Worm (Caenorhabditis elegans) whole organism, late embryonic: ENCODE data around the gene npr-37.

ENCODE experiments used
- K02D7.2 ChIP-seq: sonication (generic microtip); optimal IDR thresholded peaks from 2 replicates; lab custom pipeline; 2017; ENCODE audit warnings: mild to moderate bottlenecking, missing genetic modification characterization, missing compliant biosample characterization
- ceh-24 ChIP-seq: sonication (generic microtip); optimal IDR thresholded peaks from 2 replicates; lab custom pipeline; 2016; ENCODE audit warnings: mild to moderate bottlenecking, missing genetic modification characterization, missing compliant biosample characterization
- ceh-48 ChIP-seq: sonication (generic microtip); optimal IDR thresholded peaks from 2 replicates; lab custom pipeline; 2016; ENCODE audit warnings: missing genetic modification characterization, inconsistent platforms, missing compliant biosample characterization
- dmd-4 ChIP-seq: sonication (generic microtip); optimal IDR thresholded peaks from 2 replicates; lab custom pipeline; 2016; ENCODE audit warnings: borderline replicate concordance, missing genetic modification characterization, missing compliant biosample characterization
- elt-2 ChIP-seq: sonication (generic microtip); optimal IDR thresholded peaks from 2 replicates; lab custom pipeline; 2016; ENCODE audit warnings: missing genetic modification reagents, missing genetic modification characterization, missing compliant biosample characterization
- madf-2 ChIP-seq: sonication (generic microtip); optimal IDR thresholded peaks from 2 replicates; lab custom pipeline; 2017; ENCODE audit warnings: missing genetic modification characterization, missing compliant biosample characterization
- nhr-11 ChIP-seq: fragments of 150-350 bp; optimal IDR thresholded peaks from 2 replicates; lab custom pipeline; 2014; ENCODE audit warnings: missing biosample characterization, missing genetic modification characterization
- pha-4 ChIP-seq: fragments of 150-350 bp; optimal IDR thresholded peaks from 2 replicates; lab custom pipeline; 2018; ENCODE audit warnings: missing biosample characterization, missing genetic modification reagents, missing genetic modification characterization
- pqm-1 ChIP-seq: sonication (generic microtip); optimal IDR thresholded peaks from 2 replicates; lab custom pipeline; 2016; ENCODE audit warnings: missing genetic modification characterization, missing compliant biosample characterization
- rnt-1 ChIP-seq: sonication (generic microtip); optimal IDR thresholded peaks from 2 replicates; lab custom pipeline; 2016; ENCODE audit warnings: missing genetic modification characterization, missing compliant biosample characterization
- sdc-2 ChIP-seq: sonication (generic microtip); optimal IDR thresholded peaks from 2 replicates; lab custom pipeline; 2016; ENCODE audit warnings: missing genotype, missing genetic modification characterization, missing compliant biosample characterization
- sox-2 ChIP-seq: fragments of 200-800 bp; sonication (Bioruptor generic); IDR thresholded peaks from 2 replicates; pipeline ENCODE4 v1.3.6; 2022; ENCODE audit warnings: missing genetic modification reagents, missing genetic modification characterization, missing compliant biosample characterization
- tbx-2 ChIP-seq: sonication (generic microtip); optimal IDR thresholded peaks from 2 replicates; lab custom pipeline; 2016; ENCODE audit warnings: missing genetic modification characterization, missing compliant biosample characterization

DNA sequence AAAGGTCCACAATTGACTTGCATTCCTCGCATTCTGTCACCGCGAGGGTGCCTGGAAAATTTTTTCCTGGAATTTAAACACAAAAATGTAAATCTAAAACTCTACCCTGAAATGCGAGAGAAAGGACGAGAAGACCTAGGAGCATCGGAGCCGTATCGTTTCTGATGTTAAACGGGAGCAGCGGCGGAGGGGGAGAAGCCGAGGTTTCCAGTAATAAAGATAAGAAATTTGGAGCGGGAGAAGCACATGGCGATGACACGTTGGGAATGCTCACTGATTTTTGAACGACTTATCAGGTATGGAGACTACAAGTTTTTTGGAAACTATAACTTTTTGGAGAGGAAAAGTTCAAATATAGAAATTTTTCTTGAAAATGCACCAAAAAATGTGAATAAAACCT, 42.6 kb upstream of the npr-37 start, which contains the start of gene asm-3:
- TF ChIP-seq tbx-2 (tag; lab: Kevin White, UChicago): no peak
- TF ChIP-seq rnt-1 (tag; lab: Kevin White, UChicago): no peak
- no peak for TF ChIP-seq elt-2 (tag; lab: Kevin White, UChicago)
- TF ChIP-seq pqm-1: no peak
- no peak for TF ChIP-seq pha-4 (tag; lab: Kevin White, UChicago)
- TF ChIP-seq nhr-11 (tag; lab: Kevin White, UChicago): no peak
- TF ChIP-seq dmd-4 (tag; lab: Kevin White, UChicago): no peak
- no peak for TF ChIP-seq K02D7.2 (tag; lab: Kevin White, UChicago)
- no peak for TF ChIP-seq madf-2 (tag; lab: Kevin White, UChicago)
- no peak for TF ChIP-seq ceh-24 (tag; lab: Kevin White, UChicago)
- no peak for TF ChIP-seq sox-2 (GFP tag; lab: Robert Waterston, UW)
- no peak for TF ChIP-seq sdc-2 (tag; lab: Kevin White, UChicago)
- no peak for TF ChIP-seq ceh-48 (tag; lab: Kevin White, UChicago)
